Fruit fly (Drosophila melanogaster): ENCODE data around the gene CG42502.

Gene CG42502

dm6 chr2L:18782212-18782825 lies 28.7 kb downstream of the CG42502 start:
- no peak for TF ChIP-seq Snoo (tag; optimal IDR thresholded peaks at IDR 0.05)
- TF ChIP-seq CG9948 (tag; optimal IDR thresholded peaks at IDR 0.05), result no peak
- no peak for TF ChIP-seq gl (tag; optimal IDR thresholded peaks at IDR 0.05)
- TF ChIP-seq Pif1A (GFP tag; optimal IDR thresholded peaks at IDR 0.05), result no peak
- no peak for TF ChIP-seq CG34367 (tag; optimal IDR thresholded peaks at IDR 0.05)

DNA sequence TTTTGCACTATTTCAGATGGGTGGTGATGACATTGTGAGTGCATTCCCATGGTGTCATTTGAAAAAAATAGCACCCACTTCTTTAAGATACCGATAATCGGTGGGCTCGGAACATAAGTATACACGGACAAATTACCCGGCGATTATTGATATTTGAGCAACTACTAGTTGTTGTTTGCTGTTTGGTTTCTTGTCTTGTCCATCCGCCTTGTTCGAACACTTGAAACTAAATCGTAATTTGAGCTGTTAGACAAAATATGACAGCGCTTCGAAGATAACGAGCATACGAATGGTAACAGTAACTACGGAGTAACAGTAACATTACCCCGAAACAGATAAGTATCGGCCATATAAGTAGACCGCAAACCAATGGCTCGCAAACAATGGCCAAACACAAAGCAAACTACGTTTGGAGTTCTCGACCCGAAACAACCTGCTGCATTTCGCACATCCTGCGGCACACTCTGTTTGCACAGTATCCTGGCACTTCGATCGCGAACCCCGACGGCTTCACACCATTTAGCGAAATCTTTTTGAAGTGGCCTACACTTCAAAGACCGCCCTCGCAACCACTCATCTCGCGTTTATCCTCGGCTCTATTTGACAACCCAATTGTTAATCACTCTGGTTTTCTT lies 30.0 kb downstream of the CG42502 start:
- TF ChIP-seq gl (tag; optimal IDR thresholded peaks at IDR 0.05), result no peak
- no peak for TF ChIP-seq CG8159 (tag; optimal IDR thresholded peaks at IDR 0.05)
- no peak for TF ChIP-seq Pif1B (GFP tag; optimal IDR thresholded peaks at IDR 0.05)
- TF ChIP-seq CG4496 (GFP tag; IDR thresholded peaks at IDR 0.05), result no peak
- TF ChIP-seq CG14655 (GFP tag; optimal IDR thresholded peaks at IDR 0.05), result no peak

DNA sequence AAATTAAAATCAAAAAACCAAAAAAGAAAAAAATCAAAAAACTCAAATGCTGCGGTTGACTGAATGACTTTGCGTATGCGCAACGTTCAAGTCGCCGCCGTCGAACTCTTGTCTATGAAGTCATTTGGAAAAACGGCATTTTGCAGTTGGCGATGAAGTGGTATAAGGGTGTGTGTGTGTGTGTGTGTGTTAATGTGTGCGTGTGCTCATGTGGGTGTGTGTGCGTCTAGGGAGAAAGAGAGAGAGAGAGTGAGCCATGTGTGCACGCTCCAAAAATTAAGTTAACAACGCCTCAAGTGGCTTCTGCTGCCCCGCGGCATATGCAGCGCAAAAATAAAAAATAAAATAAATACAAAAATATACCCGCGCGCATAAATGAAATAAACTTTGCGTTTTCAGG lies 33.6 kb downstream of the CG42502 start:
- no peak for TF ChIP-seq Pif1A (GFP tag; optimal IDR thresholded peaks at IDR 0.05)
- TF ChIP-seq EcR (GFP tag; optimal IDR thresholded peaks at IDR 0.05), result no peak
- no peak for TF ChIP-seq Ets98B (GFP tag; IDR thresholded peaks at IDR 0.05)
- no peak for TF ChIP-seq CG15710 (tag; optimal IDR thresholded peaks at IDR 0.05)
- TF ChIP-seq CG10348 (GFP tag; IDR thresholded peaks at IDR 0.05), result no peak
- no peak for TF ChIP-seq CG32121 (GFP tag; IDR thresholded peaks at IDR 0.05)
- no peak for TF ChIP-seq CG14655 (GFP tag; optimal IDR thresholded peaks at IDR 0.05)
- no peak for TF ChIP-seq CG12605 (GFP tag; IDR thresholded peaks at IDR 0.05)
- no peak for TF ChIP-seq CG17806 (tag; optimal IDR thresholded peaks at IDR 0.05)
- no peak for TF ChIP-seq gl (tag; optimal IDR thresholded peaks at IDR 0.05)
- no peak for TF ChIP-seq CG13204 (GFP tag; optimal IDR thresholded peaks at IDR 0.05)
- no peak for TF ChIP-seq CG8159 (tag; optimal IDR thresholded peaks at IDR 0.05)
- TF ChIP-seq CG8301 (tag; optimal IDR thresholded peaks at IDR 0.05), result no peak

DNA sequence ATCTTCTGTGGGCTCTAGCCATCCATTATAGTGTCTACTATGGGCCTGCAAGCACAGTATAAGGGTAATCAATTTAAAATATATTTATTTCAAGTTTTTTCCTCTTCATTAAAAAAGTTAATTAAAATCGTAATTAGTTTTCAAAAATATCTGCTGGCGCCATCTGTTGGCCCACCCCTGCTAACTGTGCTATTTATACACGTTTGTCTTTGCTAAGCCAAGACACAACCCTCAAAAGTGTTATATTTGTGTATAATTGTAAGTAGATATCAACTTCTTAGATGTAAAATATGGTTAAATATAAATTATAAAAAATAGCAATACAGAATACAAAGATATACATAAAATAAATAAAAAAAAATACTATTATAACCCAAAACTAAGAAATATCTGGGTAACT lies 34.5 kb downstream of the CG42502 start:
- peak; percentile 33 for TF ChIP-seq D1 (tag; optimal IDR thresholded peaks at IDR 0.05)
- TF ChIP-seq Pif1A (GFP tag; optimal IDR thresholded peaks at IDR 0.05), result no peak

DNA sequence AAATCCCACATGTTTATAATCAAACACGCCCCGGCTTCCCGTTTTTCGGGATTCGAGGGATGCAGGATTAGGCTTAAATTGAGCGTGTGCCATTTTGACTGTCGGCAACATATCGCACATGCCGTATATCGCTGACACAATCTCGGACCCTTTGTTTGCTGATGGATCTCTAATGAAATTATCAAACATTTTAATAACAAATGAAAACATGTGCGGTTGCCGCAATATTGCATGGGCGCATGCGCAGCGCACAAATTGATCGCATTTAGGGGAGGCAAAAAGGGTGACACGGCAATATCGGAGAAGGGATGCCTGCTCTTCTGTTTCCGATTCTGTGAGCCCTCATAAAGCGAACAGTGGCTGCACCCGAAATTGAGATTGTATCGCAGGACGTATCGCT lies 35.8 kb downstream of the CG42502 start:
- TF ChIP-seq CG4496 (GFP tag; IDR thresholded peaks at IDR 0.05), result no peak
- TF ChIP-seq CG34367 (tag; optimal IDR thresholded peaks at IDR 0.05), result no peak
- TF ChIP-seq CG17806 (tag; optimal IDR thresholded peaks at IDR 0.05), result no peak
- TF ChIP-seq CG8159 (tag; optimal IDR thresholded peaks at IDR 0.05), result no peak
- TF ChIP-seq CG12605 (GFP tag; IDR thresholded peaks at IDR 0.05), result no peak
- TF ChIP-seq Snoo (tag; optimal IDR thresholded peaks at IDR 0.05), result no peak
- no peak for TF ChIP-seq CG32121 (GFP tag; IDR thresholded peaks at IDR 0.05)
- TF ChIP-seq CG15710 (tag; optimal IDR thresholded peaks at IDR 0.05), result no peak
- no peak for TF ChIP-seq EcR (GFP tag; optimal IDR thresholded peaks at IDR 0.05)
- TF ChIP-seq D1 (tag; optimal IDR thresholded peaks at IDR 0.05), result no peak
- no peak for TF ChIP-seq CG9948 (tag; optimal IDR thresholded peaks at IDR 0.05)
- no peak for TF ChIP-seq Ets98B (GFP tag; IDR thresholded peaks at IDR 0.05)
- TF ChIP-seq fd96Ca (GFP tag; IDR thresholded peaks at IDR 0.05), result no peak
- no peak for TF ChIP-seq CG8301 (tag; optimal IDR thresholded peaks at IDR 0.05)
- TF ChIP-seq CG14655 (GFP tag; optimal IDR thresholded peaks at IDR 0.05), result no peak
- TF ChIP-seq Pif1B (GFP tag; optimal IDR thresholded peaks at IDR 0.05), result no peak

- no peak for TF ChIP-seq rn (GFP tag; IDR thresholded peaks at IDR 0.05)
Measured at dm6 chr2L:18767815-18768214, 43.2 kb downstream of the CG42502 start.

DNA sequence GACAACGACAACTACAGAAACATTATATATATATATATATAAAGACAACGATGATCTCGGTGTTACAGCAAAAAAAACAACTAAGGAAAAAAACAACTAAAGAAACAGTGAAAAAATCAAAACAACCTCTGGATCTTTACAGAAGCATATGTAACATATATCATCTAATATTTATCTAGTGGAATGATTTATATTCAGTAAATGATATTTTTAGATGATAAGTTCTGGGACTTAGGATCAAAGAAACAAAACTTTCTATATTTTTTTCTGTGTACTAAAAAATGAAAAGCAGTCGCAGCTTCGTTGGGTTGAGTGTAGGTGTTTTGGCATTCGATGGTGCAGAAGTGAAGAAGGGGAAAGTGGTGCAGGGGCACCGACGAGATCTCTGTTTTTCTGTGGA lies 43.9 kb downstream of the CG42502 start:
- TF ChIP-seq CG34367 (tag; optimal IDR thresholded peaks at IDR 0.05), result peak; percentile 30
- TF ChIP-seq CG12605 (GFP tag; IDR thresholded peaks at IDR 0.05), result 0 out of 2 replicates have a peak, but pooled peaks have one; percentile 30
- TF ChIP-seq CG17806 (tag; optimal IDR thresholded peaks at IDR 0.05), result no peak
- TF ChIP-seq EcR (GFP tag; optimal IDR thresholded peaks at IDR 0.05), result no peak
- TF ChIP-seq CG13204 (GFP tag; optimal IDR thresholded peaks at IDR 0.05), result no peak
- peak; percentile 43; the same call in 1 of the 2 replicates for TF ChIP-seq Ets98B (GFP tag; IDR thresholded peaks at IDR 0.05)
- TF ChIP-seq fd96Ca (GFP tag; IDR thresholded peaks at IDR 0.05), result no peak
- TF ChIP-seq Pif1A (GFP tag; optimal IDR thresholded peaks at IDR 0.05), result peak; percentile 27
- no peak for TF ChIP-seq CG10348 (GFP tag; IDR thresholded peaks at IDR 0.05)
- TF ChIP-seq CG15710 (tag; optimal IDR thresholded peaks at IDR 0.05), result peak; percentile 48
- no peak for TF ChIP-seq D1 (tag; optimal IDR thresholded peaks at IDR 0.05)
- TF ChIP-seq CG8301 (tag; optimal IDR thresholded peaks at IDR 0.05), result peak; percentile 46
- TF ChIP-seq Pif1B (GFP tag; optimal IDR thresholded peaks at IDR 0.05), result no peak
- TF ChIP-seq CG9948 (tag; optimal IDR thresholded peaks at IDR 0.05), result peak; percentile 42
- TF ChIP-seq CG14655 (GFP tag; optimal IDR thresholded peaks at IDR 0.05), result peak; percentile 49
- TF ChIP-seq CG32121 (GFP tag; IDR thresholded peaks at IDR 0.05), result peak; percentile 50
- TF ChIP-seq rn (GFP tag; IDR thresholded peaks at IDR 0.05), result no peak
- TF ChIP-seq CG8159 (tag; optimal IDR thresholded peaks at IDR 0.05), result peak; percentile 49
- TF ChIP-seq CG4496 (GFP tag; IDR thresholded peaks at IDR 0.05), result peak; percentile 26; the same call in 1 of the 3 replicates
- TF ChIP-seq Snoo (tag; optimal IDR thresholded peaks at IDR 0.05), result no peak
- no peak for TF ChIP-seq gl (tag; optimal IDR thresholded peaks at IDR 0.05)

All from whole organism, pupa.